Fruit fly (Drosophila melanogaster) whole organism, embryonic: Measurements from ENCODE around the gene Nep6.

Experiments used
- Atf3 ChIP-seq: fragments of 200-800 bp; sonication (Bioruptor generic); optimal IDR thresholded peaks from 3 replicates; lab custom pipeline; 2016; ENCODE audit warnings: missing biosample characterization, missing genetic modification characterization
- B-H1 ChIP-seq: fragments of 200-800 bp; sonication (Bioruptor generic); IDR thresholded peaks from 3 replicates; pipeline ENCODE4 v1.3.6; 2022; ENCODE audit warnings: missing biosample characterization, missing genetic modification characterization
- CG1024 ChIP-seq: fragments of 200-800 bp; sonication (Bioruptor generic); IDR thresholded peaks from 2 replicates; pipeline ENCODE4 v1.3.6; 2022; ENCODE audit warnings: missing biosample characterization, missing genetic modification characterization
- CG10543 ChIP-seq: fragments of 200-800 bp; sonication (Bioruptor generic); optimal IDR thresholded peaks from 3 replicates; lab custom pipeline; 2017; ENCODE audit warnings: missing biosample characterization, mild to moderate bottlenecking, missing genetic modification characterization, moderate library complexity
- CG12236 ChIP-seq: fragments of 200-800 bp; sonication (Bioruptor generic); optimal IDR thresholded peaks from 2 replicates; lab custom pipeline; 2016; ENCODE audit warnings: missing biosample characterization, missing genetic modification characterization
- CG12299 ChIP-seq: fragments of 200-800 bp; sonication (Bioruptor generic); optimal IDR thresholded peaks from 2 replicates; lab custom pipeline; 2018; ENCODE audit warnings: missing biosample characterization, mild to moderate bottlenecking, missing genetic modification characterization
- CG1233 ChIP-seq: fragments of 200-800 bp; sonication (Bioruptor generic); optimal IDR thresholded peaks from 4 replicates; lab custom pipeline; 2018; ENCODE audit warnings: missing biosample characterization, mild to moderate bottlenecking, missing genetic modification characterization
- CG13424 ChIP-seq: fragments of 200-800 bp; sonication (Bioruptor generic); optimal IDR thresholded peaks from 2 replicates; lab custom pipeline; 2019; ENCODE audit warnings: missing biosample characterization, mild to moderate bottlenecking, missing genetic modification characterization, moderate library complexity
- CG16779 ChIP-seq: fragments of 200-800 bp; sonication (Bioruptor generic); IDR thresholded peaks from 2 replicates; pipeline ENCODE4 v1.3.6; 2022; ENCODE audit warnings: missing biosample characterization, missing genetic modification characterization
- CG18011 ChIP-seq: fragments of 200-800 bp; sonication (Bioruptor generic); optimal IDR thresholded peaks from 2 replicates; lab custom pipeline; 2017; ENCODE audit warnings: missing biosample characterization, missing genetic modification characterization, mild to moderate bottlenecking, moderate library complexity, missing genotype
- CG2875 ChIP-seq: fragments of 200-800 bp; sonication (Bioruptor generic); optimal IDR thresholded peaks from 2 replicates; lab custom pipeline; 2017; ENCODE audit warnings: missing biosample characterization, mild to moderate bottlenecking, missing genetic modification characterization, missing genetic modification reagents
- CG4360 ChIP-seq: fragments of 200-800 bp; sonication (Bioruptor generic); IDR thresholded peaks from 2 replicates; pipeline ENCODE4 v1.3.6; 2022; ENCODE audit warnings: missing biosample characterization, missing genetic modification characterization
- CG43689 ChIP-seq: fragments of 200-800 bp; sonication (Bioruptor generic); IDR thresholded peaks from 2 replicates; pipeline ENCODE4 v1.3.6; 2022; ENCODE audit warnings: missing biosample characterization, missing genetic modification characterization
- CG4730 ChIP-seq: fragments of 200-800 bp; sonication (Bioruptor generic); IDR thresholded peaks from 2 replicates; pipeline ENCODE4 v1.3.6; 2022; ENCODE audit warnings: missing biosample characterization, missing genetic modification characterization
- CG6654 ChIP-seq: fragments of 200-800 bp; sonication (Bioruptor generic); optimal IDR thresholded peaks from 2 replicates; lab custom pipeline; 2017; ENCODE audit warnings: missing biosample characterization, mild to moderate bottlenecking, missing genetic modification characterization
- CG9797 ChIP-seq: fragments of 200-800 bp; sonication (Bioruptor generic); optimal IDR thresholded peaks from 3 replicates; lab custom pipeline; 2018; ENCODE audit warnings: missing biosample characterization, mild to moderate bottlenecking, missing genetic modification characterization
- CG9876 ChIP-seq: fragments of 200-800 bp; sonication (Bioruptor generic); optimal IDR thresholded peaks from 2 replicates; lab custom pipeline; 2016; ENCODE audit warnings: missing biosample characterization, missing genetic modification characterization
- CrebB ChIP-seq: fragments of 200-800 bp; sonication (Bioruptor generic); optimal IDR thresholded peaks from 3 replicates; lab custom pipeline; 2018; ENCODE audit warnings: missing biosample characterization, mild to moderate bottlenecking, missing genetic modification characterization
- D ChIP-seq, 2 experiments: fragments of 200-800 bp in 1 of 2; fragments of >200 bp in 1 of 2; sonication (Bioruptor generic) in 1 of 2; optimal IDR thresholded peaks; 2 replicates in 1 of 2; 3 replicates in 1 of 2; lab custom pipeline; 2017; ENCODE audit warnings: mild to moderate bottlenecking in 1 of 2, missing biosample characterization in 1 of 2, missing genetic modification characterization in 1 of 2, missing genetic modification reagents in 1 of 2
- D19B ChIP-seq: fragments of 200-800 bp; sonication (Bioruptor generic); optimal IDR thresholded peaks from 2 replicates; lab custom pipeline; 2017; ENCODE audit warnings: missing biosample characterization, mild to moderate bottlenecking, missing genetic modification characterization
- Dek ChIP-seq: fragments of 200-800 bp; sonication (Bioruptor generic); optimal IDR thresholded peaks from 3 replicates; lab custom pipeline; 2019; ENCODE audit warnings: missing biosample characterization, mild to moderate bottlenecking, missing genetic modification characterization, moderate library complexity
- Dip2 ChIP-seq: fragments of 200-800 bp; sonication (Bioruptor generic); IDR thresholded peaks from 2 replicates; pipeline ENCODE4 v1.3.6; 2022; ENCODE audit warnings: missing biosample characterization, missing genetic modification characterization
- Ets97D ChIP-seq: fragments of 200-800 bp; sonication (Bioruptor generic); optimal IDR thresholded peaks from 3 replicates; lab custom pipeline; 2016; ENCODE audit warnings: missing biosample characterization, missing genetic modification characterization
- MTF-1 ChIP-seq: fragments of 200-800 bp; sonication (Bioruptor generic); optimal IDR thresholded peaks from 2 replicates; lab custom pipeline; 2018; ENCODE audit warnings: missing biosample characterization, mild to moderate bottlenecking, missing genetic modification characterization, borderline replicate concordance
- ash1 ChIP-seq: fragments of 200-800 bp; sonication (Bioruptor generic); optimal IDR thresholded peaks from 2 replicates; lab custom pipeline; 2018; ENCODE audit warnings: missing biosample characterization, mild to moderate bottlenecking, missing genetic modification characterization
- btn ChIP-seq: fragments of 200-800 bp; sonication (Bioruptor generic); optimal IDR thresholded peaks from 2 replicates; lab custom pipeline; 2016; ENCODE audit warnings: missing biosample characterization, missing genetic modification characterization
- cato ChIP-seq: fragments of 200-800 bp; sonication (Bioruptor generic); optimal IDR thresholded peaks from 2 replicates; lab custom pipeline; 2016; ENCODE audit warnings: missing biosample characterization, missing genetic modification characterization, borderline replicate concordance
- caup ChIP-seq: fragments of 200-800 bp; sonication (Bioruptor generic); optimal IDR thresholded peaks from 3 replicates; lab custom pipeline; 2017; ENCODE audit warnings: missing biosample characterization, mild to moderate bottlenecking, missing genetic modification characterization, moderate library complexity; ENCODE audit not compliant: severe bottlenecking
- crol ChIP-seq: fragments of 200-800 bp; sonication (Bioruptor generic); IDR thresholded peaks from 2 replicates; pipeline ENCODE4 v1.3.6; 2022; ENCODE audit warnings: missing biosample characterization, missing genetic modification characterization
- dmrt11E ChIP-seq: fragments of 200-800 bp; sonication (Bioruptor generic); optimal IDR thresholded peaks from 3 replicates; lab custom pipeline; 2018; ENCODE audit warnings: missing biosample characterization, mild to moderate bottlenecking, missing genetic modification characterization, moderate library complexity
- dpn ChIP-seq, 2 experiments: fragments of 200-800 bp; sonication (Bioruptor generic); optimal IDR thresholded peaks; 3 replicates each; lab custom pipeline; 2016; ENCODE audit warnings: missing biosample characterization in 2 of 2, missing genetic modification characterization in 2 of 2
- ems ChIP-seq: fragments of 200-800 bp; sonication (Bioruptor generic); optimal IDR thresholded peaks from 3 replicates; lab custom pipeline; 2016; ENCODE audit warnings: missing biosample characterization, missing genetic modification characterization
- en ChIP-seq: fragments of 200-800 bp; sonication (Bioruptor generic); optimal IDR thresholded peaks from 2 replicates; lab custom pipeline; 2016; ENCODE audit warnings: missing biosample characterization, missing genetic modification characterization
- fd102C ChIP-seq: fragments of 200-800 bp; sonication (Bioruptor generic); optimal IDR thresholded peaks from 2 replicates; lab custom pipeline; 2018; ENCODE audit warnings: missing biosample characterization, mild to moderate bottlenecking, missing genetic modification characterization, moderate library complexity
- h ChIP-seq: fragments of >200 bp; optimal IDR thresholded peaks from 2 replicates; lab custom pipeline; 2017
- insv ChIP-seq, 2 experiments: fragments of 200-800 bp; sonication (Bioruptor generic); optimal IDR thresholded peaks; 3 replicates each; lab custom pipeline; 2016 to 2018; ENCODE audit warnings: missing biosample characterization in 2 of 2, missing genetic modification characterization in 2 of 2
- kni ChIP-seq: fragments of 200-800 bp; sonication (Bioruptor generic); optimal IDR thresholded peaks from 3 replicates; lab custom pipeline; 2017; ENCODE audit warnings: mild to moderate bottlenecking, missing biosample characterization, missing genetic modification reagents, missing genetic modification characterization
- lbe ChIP-seq: fragments of 200-800 bp; sonication (Bioruptor generic); optimal IDR thresholded peaks from 2 replicates; lab custom pipeline; 2016; ENCODE audit warnings: missing biosample characterization, mild to moderate bottlenecking, missing genetic modification characterization
- lov ChIP-seq, 2 experiments: fragments of 200-800 bp in 1 of 2; fragments of >200 bp in 1 of 2; sonication (Bioruptor generic) in 1 of 2; IDR thresholded peaks in 1 of 2; optimal IDR thresholded peaks in 1 of 2; 2 replicates in 1 of 2; 3 replicates in 1 of 2; pipeline versions ENCODE4 v1.3.6 to Lab custom; 2017 to 2022; ENCODE audit warnings: missing biosample characterization in 1 of 2, missing genetic modification characterization in 1 of 2
- nerfin-2 ChIP-seq: fragments of 200-800 bp; sonication (Bioruptor generic); IDR thresholded peaks from 2 replicates; pipeline ENCODE4 v1.3.6; 2022; ENCODE audit warnings: missing biosample characterization, missing genetic modification characterization; ENCODE audit not compliant: partially characterized antibody
- pan ChIP-seq, 4 experiments: fragments of >200 bp in 3 of 4; fragments of 200-800 bp in 1 of 4; sonication (Bioruptor generic) in 1 of 4; optimal IDR thresholded peaks in 3 of 4; IDR thresholded peaks in 1 of 4; 2 replicates each; pipeline versions ENCODE4 v1.3.6 to Lab custom; 2017 to 2022; ENCODE audit warnings: missing biosample characterization in 2 of 4, missing genetic modification characterization in 2 of 4, mixed read lengths in 1 of 4
- scrt ChIP-seq: fragments of 200-800 bp; sonication (Bioruptor generic); optimal IDR thresholded peaks from 2 replicates; lab custom pipeline; 2018; ENCODE audit warnings: missing biosample characterization, mild to moderate bottlenecking, missing genetic modification characterization, moderate library complexity
- slbo ChIP-seq: fragments of 200-800 bp; sonication (Bioruptor generic); IDR thresholded peaks from 2 replicates; pipeline ENCODE4 v1.3.6; 2022; ENCODE audit warnings: missing biosample characterization, missing genetic modification characterization
- slou ChIP-seq: fragments of 200-800 bp; sonication (Bioruptor generic); optimal IDR thresholded peaks from 3 replicates; lab custom pipeline; 2016; ENCODE audit warnings: missing biosample characterization, missing genetic modification characterization
- trh ChIP-seq: fragments of 200-800 bp; sonication (Bioruptor generic); optimal IDR thresholded peaks from 2 replicates; lab custom pipeline; 2016; ENCODE audit warnings: missing biosample characterization, missing genetic modification characterization
- yki ChIP-seq: fragments of >200 bp; optimal IDR thresholded peaks from 3 replicates; lab custom pipeline; 2018
- zfh1 ChIP-seq: fragments of 200-800 bp; sonication (Bioruptor generic); IDR thresholded peaks from 3 replicates; pipeline ENCODE4 v1.3.6; 2022; ENCODE audit warnings: missing biosample characterization, missing genetic modification characterization

Nep6 gene

dm6 chrX:12755600-12756373 lies 45.7 kb upstream of the Nep6 start (continued):
- TF ChIP-seq CG4730 (GFP tag; lab: Robert Waterston, UW) (peak; percentile 67), h (lab: Kevin White, UChicago) (no peak), ash1 (GFP tag; lab: Kevin White, UChicago) (no peak), nerfin-2 (GFP tag; lab: Robert Waterston, UW) (no peak), yki (lab: Kevin White, UChicago) (no peak), CG10543 (GFP tag; lab: Kevin White, UChicago) (no peak), Atf3 (GFP tag; lab: Kevin White, UChicago) (peak; percentile 33), Dek (tag; lab: Kevin White, UChicago) (peak; percentile 77), lov (optimal IDR thresholded peaks at IDR 0.05; lab: Kevin White, UChicago) (no peak), lov (GFP tag; IDR thresholded peaks at IDR 0.05; lab: Robert Waterston, UW) (no peak), CG43689 (GFP tag; lab: Robert Waterston, UW) (peak; percentile 23; the same call in 1 of the 2 replicates), D (optimal IDR thresholded peaks at IDR 0.05; lab: Kevin White, UChicago) (no peak), D (GFP tag; optimal IDR thresholded peaks at IDR 0.05; lab: Kevin White, UChicago) (peak; percentile 47), CG16779 (GFP tag; lab: Robert Waterston, UW) (peak; percentile 51; the same call in 1 of the 2 replicates), fd102C (GFP tag; lab: Kevin White, UChicago) (no peak), CrebB (no peak), CG1233 (GFP tag; lab: Kevin White, UChicago) (peak; percentile 73), zfh1 (GFP tag; lab: Robert Waterston, UW) (peak; percentile 62; the same call in 2 of the 3 replicates), pan (optimal IDR thresholded peaks at IDR 0.05; lab: Kevin White, UChicago) (no peak), pan (GFP tag; optimal IDR thresholded peaks at IDR 0.05 in 1 of 2, IDR thresholded peaks at IDR 0.05 in 1 of 2) (peak in 1 of 2 experiments; percentile 70), Dip2 (GFP tag; lab: Robert Waterston, UW) (no peak), CG1024 (no peak), scrt (GFP tag; lab: Kevin White, UChicago) (peak; percentile 49), ems (GFP tag; lab: Kevin White, UChicago) (peak; percentile 25), trh (GFP tag; lab: Kevin White, UChicago) (peak; percentile 6), kni (no peak), slbo (GFP tag; lab: Robert Waterston, UW) (peak; percentile 93), D19B (GFP tag; lab: Kevin White, UChicago) (peak; percentile 88), lbe (GFP tag; lab: Kevin White, UChicago) (no peak), CG9876 (GFP tag; lab: Kevin White, UChicago) (peak; percentile 44), dpn (GFP tag; optimal IDR thresholded peaks at IDR 0.05; lab: Kevin White, UChicago) (peak; percentile 64 to 68), dmrt11E (tag; lab: Kevin White, UChicago) (peak; percentile 15), cato (GFP tag; lab: Kevin White, UChicago) (peak; percentile 45), crol (GFP tag; lab: Robert Waterston, UW) (peak; percentile 89), CG12299 (peak; percentile 50), Ets97D (no peak), btn (GFP tag; lab: Kevin White, UChicago) (no peak), CG9797 (GFP tag; lab: Kevin White, UChicago) (no peak), CG18011 (GFP tag; lab: Kevin White, UChicago) (peak; percentile 24), insv (GFP tag; optimal IDR thresholded peaks at IDR 0.05; lab: Kevin White, UChicago) (no peak), slou (peak; percentile 69), CG12236 (GFP tag; lab: Kevin White, UChicago) (no peak), MTF-1 (GFP tag; lab: Kevin White, UChicago) (no peak), CG13424 (tag; lab: Kevin White, UChicago) (peak; percentile 80), B-H1 (peak; percentile 50; the same call in 1 of the 3 replicates), CG2875 (GFP tag; lab: Kevin White, UChicago) (no peak), CG6654 (GFP tag; lab: Kevin White, UChicago) (peak; percentile 37), CG4360 (GFP tag; lab: Robert Waterston, UW) (peak; percentile 76), caup (GFP tag; lab: Kevin White, UChicago) (peak; percentile 63), en (GFP tag; lab: Kevin White, UChicago) (no peak)
